Fruit fly (Drosophila melanogaster): ENCODE measurements around the gene edin.

edin gene

dm6 chr3L:17538250-17538649, 43.6 kb downstream of the edin start:
- TF ChIP-seq esn (GFP tag; optimal IDR thresholded peaks at IDR 0.05) (no peak), dac (GFP tag; optimal IDR thresholded peaks at IDR 0.05) (no peak), CG11294 (GFP tag; IDR thresholded peaks at IDR 0.05) (no peak), Lpt (GFP tag; optimal IDR thresholded peaks at IDR 0.05) (no peak), Sox15 (GFP tag; optimal IDR thresholded peaks at IDR 0.05) (no peak), Ets21C (GFP tag; optimal IDR thresholded peaks at IDR 0.05) (no peak), Hr39 (GFP tag; optimal IDR thresholded peaks at IDR 0.05) (no peak), eg (GFP tag; IDR thresholded peaks at IDR 0.05) (no peak), Met (GFP tag; optimal IDR thresholded peaks at IDR 0.05) (no peak), Ets96B (tag; optimal IDR thresholded peaks at IDR 0.05) (no peak), fd85E (GFP tag; optimal IDR thresholded peaks at IDR 0.05) (no peak), fkh (GFP tag; optimal IDR thresholded peaks at IDR 0.05) (no peak), Smox (GFP tag; optimal IDR thresholded peaks at IDR 0.05) (no peak), CG10669 (GFP tag; optimal IDR thresholded peaks at IDR 0.05) (no peak)

dm6 chr3L:17538907-17539306, 44.2 kb downstream of the edin start:
- TF ChIP-seq CG3032 (tag; optimal IDR thresholded peaks at IDR 0.05) (no peak), CG9139 (GFP tag; optimal IDR thresholded peaks at IDR 0.05) (no peak), CG32006 (GFP tag; optimal IDR thresholded peaks at IDR 0.05) (no peak), Hr39 (GFP tag; optimal IDR thresholded peaks at IDR 0.05) (no peak), pdm3 (GFP tag; optimal IDR thresholded peaks at IDR 0.05) (no peak), CG7368 (GFP tag; optimal IDR thresholded peaks at IDR 0.05) (no peak), Hr4 (GFP tag; optimal IDR thresholded peaks at IDR 0.05) (no peak), CG10631 (GFP tag; optimal IDR thresholded peaks at IDR 0.05) (no peak), eg (GFP tag; IDR thresholded peaks at IDR 0.05) (no peak), CG6163 (GFP tag; IDR thresholded peaks at IDR 0.05) (no peak), spab (GFP tag; optimal IDR thresholded peaks at IDR 0.05) (no peak), OdsH (GFP tag; optimal IDR thresholded peaks at IDR 0.05) (no peak), CG16779 (tag; optimal IDR thresholded peaks at IDR 0.05) (no peak)

- no peak for TF ChIP-seq CG32006 (GFP tag; optimal IDR thresholded peaks at IDR 0.05)
- TF ChIP-seq CG11762 (GFP tag; optimal IDR thresholded peaks at IDR 0.05; ENCODE audit: insufficient read depth) = no peak
- TF ChIP-seq OdsH (GFP tag; optimal IDR thresholded peaks at IDR 0.05) = no peak
- no peak for TF ChIP-seq lz (GFP tag; optimal IDR thresholded peaks at IDR 0.05)
- TF ChIP-seq CG8119 (GFP tag; IDR thresholded peaks at IDR 0.05) = no peak
Observed at dm6 chr3L:17540004-17540403, 45.3 kb downstream of the edin start.
